Worm (Caenorhabditis elegans) whole organism, L4/young adult: ENCODE data around the gene C02F12.8.

Experiments used
- W03F9.2 ChIP-seq: fragments of 150-350 bp; optimal IDR thresholded peaks from 2 replicates; lab custom pipeline; 2014; ENCODE audit warnings: missing biosample characterization, missing genetic modification characterization
- him-1 ChIP-seq: sonication (generic microtip); optimal IDR thresholded peaks from 2 replicates; lab custom pipeline; 2016; ENCODE audit warnings: missing genotype, missing genetic modification reagents, missing genetic modification characterization, missing compliant biosample characterization

ce11 chrX:3671998-3672397 lies 21.0 kb downstream of the C02F12.8 start, which contains the start of gene C02F12.5:
- no peak for TF ChIP-seq him-1 (tag; lab: Kevin White, UChicago)
- TF ChIP-seq W03F9.2, result no peak
